Fruit fly (Drosophila melanogaster) Kc167 (cell line): ENCODE measurements around the gene Karl.

ENCODE experiments used
- Myc ChIP-seq: fragments of >200 bp; optimal IDR thresholded peaks from 2 replicates; lab custom pipeline; 2017; ENCODE audit warnings: missing external identifiers
- Sin3A ChIP-seq: fragments of >200 bp; optimal IDR thresholded peaks from 2 replicates; lab custom pipeline; 2018; ENCODE audit warnings: missing external identifiers
- h ChIP-seq: fragments of >200 bp; optimal IDR thresholded peaks from 3 replicates; lab custom pipeline; 2018; ENCODE audit warnings: missing external identifiers
- insv ChIP-seq: fragments of >200 bp; optimal IDR thresholded peaks from 3 replicates; lab custom pipeline; 2018; ENCODE audit warnings: missing external identifiers
- psq ChIP-seq: fragments of >200 bp; optimal IDR thresholded peaks from 2 replicates; lab custom pipeline; 2017; ENCODE audit warnings: missing external identifiers
- ttk ChIP-seq: sonication (Bioruptor generic); optimal IDR thresholded peaks from 2 replicates; lab custom pipeline; 2017; ENCODE audit warnings: missing external identifiers

Karl gene

DNA sequence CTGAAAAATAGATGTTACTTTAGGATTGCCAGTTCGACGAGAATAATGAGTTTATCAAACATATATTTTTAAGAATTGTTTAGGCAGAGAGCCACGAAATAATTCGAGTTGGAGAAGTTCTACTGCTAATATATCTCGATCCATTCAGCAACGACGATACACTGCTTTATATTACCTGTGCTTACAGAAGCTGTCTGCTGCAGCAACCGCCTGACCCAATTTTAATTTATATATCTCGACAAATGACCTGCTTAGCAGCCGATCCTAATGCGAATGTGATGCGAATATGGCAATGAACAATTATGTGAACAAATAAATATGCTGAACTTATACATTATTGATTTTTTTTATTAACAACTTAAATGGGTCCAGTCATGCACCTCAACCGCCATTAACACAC is 11.3 kb downstream of the Karl start:
- TF ChIP-seq Sin3A = no peak
- no peak for TF ChIP-seq h (lab: Kevin White, UChicago)
- TF ChIP-seq psq (lab: Kevin White, UChicago) = no peak
- TF ChIP-seq Myc (lab: Kevin White, UChicago) = no peak
- no peak for TF ChIP-seq ttk (lab: Kevin White, UChicago)
- no peak for TF ChIP-seq insv (lab: Kevin White, UChicago)

DNA sequence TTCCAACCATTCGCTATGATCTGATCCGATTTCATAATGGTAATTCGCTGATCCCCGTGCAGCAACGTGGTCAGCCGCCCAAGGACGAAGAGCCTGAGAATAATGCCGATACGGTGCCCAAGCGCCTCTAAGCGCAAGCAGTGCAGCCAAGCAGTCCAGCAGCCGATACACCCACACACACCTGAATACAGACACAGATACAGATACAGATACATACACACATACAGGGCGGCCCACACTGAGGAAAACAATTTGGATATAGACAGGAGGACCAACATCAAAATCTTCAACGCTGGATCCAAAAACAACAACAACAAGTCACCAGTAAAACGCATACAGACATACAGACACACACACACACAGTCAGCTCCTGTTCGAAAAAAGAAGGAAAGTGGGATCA is 12.8 kb downstream of the Karl start:
- no peak for TF ChIP-seq ttk (lab: Kevin White, UChicago)
- TF ChIP-seq h (lab: Kevin White, UChicago) = no peak
- TF ChIP-seq insv (lab: Kevin White, UChicago) = no peak
- TF ChIP-seq psq (lab: Kevin White, UChicago) = no peak
- no peak for TF ChIP-seq Sin3A
- TF ChIP-seq Myc (lab: Kevin White, UChicago) = no peak

DNA sequence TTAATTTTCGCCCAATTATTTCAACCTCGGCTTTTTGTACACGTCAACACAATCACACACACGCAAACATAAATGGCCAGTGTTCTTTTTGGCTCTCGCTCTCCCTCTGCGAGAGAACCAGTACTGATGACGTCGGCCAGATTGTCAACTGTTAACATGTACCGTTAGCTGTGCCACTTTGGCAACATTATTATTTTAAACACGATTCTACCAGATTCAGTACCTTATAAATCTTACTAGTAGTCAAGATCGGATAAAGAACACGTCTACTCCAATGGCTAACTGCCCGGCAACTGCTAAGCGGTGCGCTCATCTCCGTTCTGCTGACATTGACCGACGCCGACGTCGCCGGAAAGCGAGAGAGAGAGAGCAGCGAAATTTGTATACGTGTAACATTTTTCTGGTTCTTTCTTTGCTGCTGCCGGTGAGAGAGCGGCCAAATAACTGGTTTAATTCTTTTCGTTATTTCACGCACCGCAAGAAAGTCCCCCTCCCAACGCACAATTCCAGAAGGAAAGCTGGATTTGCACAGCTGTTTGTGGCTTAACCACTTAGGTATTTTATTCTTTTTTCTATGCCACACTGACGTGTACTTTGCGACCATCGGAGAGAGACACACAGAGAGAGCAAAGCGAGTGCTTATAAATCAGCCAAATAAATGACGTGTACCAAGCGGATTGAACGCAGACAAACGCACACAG is 18.0 kb downstream of the Karl start:
- TF ChIP-seq Myc (lab: Kevin White, UChicago) = no peak

DNA sequence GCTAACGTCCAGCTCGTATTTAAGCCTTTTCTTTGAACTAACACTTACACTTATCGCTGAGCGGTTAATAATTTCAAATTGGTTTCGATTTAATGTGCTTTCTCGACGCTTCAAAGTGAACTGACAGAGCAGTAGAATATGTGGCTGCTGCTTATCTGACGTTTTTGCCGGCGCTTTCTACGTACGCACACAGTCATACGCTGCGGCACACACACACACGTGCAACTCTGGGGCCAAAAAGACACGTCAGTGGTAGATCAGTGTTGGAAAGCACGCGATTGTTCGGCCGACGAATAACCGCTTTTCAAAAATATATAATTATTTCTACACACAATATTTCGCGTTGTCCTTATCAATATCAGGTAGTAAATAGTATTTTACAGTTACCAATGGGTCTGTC is 19.0 kb downstream of the Karl start:
- TF ChIP-seq insv (lab: Kevin White, UChicago) = no peak
- no peak for TF ChIP-seq psq (lab: Kevin White, UChicago)
- no peak for TF ChIP-seq Myc (lab: Kevin White, UChicago)
- no peak for TF ChIP-seq ttk (lab: Kevin White, UChicago)
- no peak for TF ChIP-seq h (lab: Kevin White, UChicago)
- TF ChIP-seq Sin3A = no peak

DNA sequence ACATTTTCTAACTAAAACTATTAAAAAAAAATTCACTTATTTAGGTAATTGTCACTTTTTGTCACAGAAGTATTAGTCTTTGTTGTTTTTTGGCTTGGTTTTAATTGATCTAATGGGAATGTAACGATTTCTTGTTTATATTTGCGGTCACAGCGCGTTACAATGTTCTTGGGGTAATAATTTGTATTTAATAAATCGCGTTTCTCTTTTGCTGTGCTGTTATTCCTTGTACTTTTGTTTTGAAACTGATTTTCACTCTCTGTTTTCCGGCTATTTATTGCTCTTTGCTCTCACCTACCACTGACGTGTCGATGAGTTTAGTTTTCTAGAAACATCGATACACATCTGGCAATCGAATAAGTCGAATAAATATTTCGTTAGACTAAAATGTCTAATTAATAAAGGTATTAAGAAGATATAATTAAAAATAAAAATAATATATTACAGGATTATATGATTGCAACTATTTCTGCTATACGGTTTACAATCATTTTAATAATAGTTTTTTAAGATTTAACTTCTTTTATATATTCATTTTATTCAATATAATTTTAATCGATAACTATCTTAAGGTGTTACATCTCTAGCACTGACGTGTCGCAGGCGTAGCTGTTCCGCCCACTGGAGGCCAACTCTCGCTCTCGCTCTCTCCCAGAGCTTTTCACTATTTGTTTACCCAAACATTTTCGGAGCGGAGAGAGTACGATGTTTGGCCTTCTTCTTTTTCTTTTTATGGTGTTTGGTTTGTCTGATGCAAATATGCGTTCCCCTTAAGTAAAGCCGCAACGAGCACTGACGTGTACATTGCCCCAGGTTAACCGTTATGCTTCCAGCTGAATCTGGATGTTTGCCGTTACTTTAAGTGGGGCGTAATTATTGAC is 19.9 kb downstream of the Karl start, which contains the start of gene Hsc70-3:
TSS of gene Hsc70-3 (minus strand) at position 251 of the 881 bp plus-strand sequence.
- no peak for TF ChIP-seq insv (lab: Kevin White, UChicago)
- peak; percentile 95 for TF ChIP-seq psq (lab: Kevin White, UChicago)

DNA sequence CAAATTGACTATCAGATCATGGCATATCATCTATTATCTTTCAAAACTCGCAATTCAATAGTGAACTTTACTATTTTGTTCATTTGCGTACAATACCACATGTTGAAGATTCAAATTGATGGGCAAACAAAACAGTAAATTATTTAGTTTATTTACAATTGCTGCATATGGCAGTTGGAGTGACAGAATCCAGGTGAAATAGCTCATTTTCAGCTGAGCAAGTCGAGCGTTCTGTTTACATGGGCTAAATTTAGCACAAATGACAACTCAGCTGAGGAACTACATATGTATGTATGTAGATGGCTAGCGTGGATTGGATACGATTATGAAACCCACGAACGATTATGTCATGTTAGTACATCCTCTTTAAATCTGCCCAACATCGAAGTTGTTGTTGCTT is 25.6 kb downstream of the Karl start:
- TF ChIP-seq psq (lab: Kevin White, UChicago) (no peak), ttk (lab: Kevin White, UChicago) (no peak), h (lab: Kevin White, UChicago) (no peak), Sin3A (no peak), Myc (lab: Kevin White, UChicago) (no peak), insv (lab: Kevin White, UChicago) (no peak)

DNA sequence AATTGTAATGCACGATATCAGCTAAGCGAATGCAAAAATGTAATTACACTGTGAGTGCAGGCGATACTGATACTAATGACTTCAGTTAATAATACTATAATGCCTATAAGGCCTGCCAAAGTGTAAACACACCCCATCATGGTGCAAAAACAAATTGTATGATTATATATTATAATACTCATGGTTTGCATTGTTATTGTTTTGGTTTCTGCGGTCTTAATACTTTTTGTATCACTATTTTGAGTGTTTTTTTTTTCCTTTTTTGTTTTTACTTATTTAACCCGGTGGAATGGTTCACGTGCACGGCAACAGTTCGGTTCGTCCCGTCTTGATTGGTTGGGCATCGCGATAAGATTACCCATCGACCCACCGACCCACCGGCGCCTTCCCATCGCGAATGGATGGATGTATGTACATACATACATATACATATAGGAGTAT is 26.6 kb downstream of the Karl start:
- TF ChIP-seq Myc (lab: Kevin White, UChicago) = no peak
- no peak for TF ChIP-seq psq (lab: Kevin White, UChicago)
- TF ChIP-seq Sin3A = no peak
- TF ChIP-seq ttk (lab: Kevin White, UChicago) = no peak
- TF ChIP-seq insv (lab: Kevin White, UChicago) = no peak
- TF ChIP-seq h (lab: Kevin White, UChicago) = no peak

DNA sequence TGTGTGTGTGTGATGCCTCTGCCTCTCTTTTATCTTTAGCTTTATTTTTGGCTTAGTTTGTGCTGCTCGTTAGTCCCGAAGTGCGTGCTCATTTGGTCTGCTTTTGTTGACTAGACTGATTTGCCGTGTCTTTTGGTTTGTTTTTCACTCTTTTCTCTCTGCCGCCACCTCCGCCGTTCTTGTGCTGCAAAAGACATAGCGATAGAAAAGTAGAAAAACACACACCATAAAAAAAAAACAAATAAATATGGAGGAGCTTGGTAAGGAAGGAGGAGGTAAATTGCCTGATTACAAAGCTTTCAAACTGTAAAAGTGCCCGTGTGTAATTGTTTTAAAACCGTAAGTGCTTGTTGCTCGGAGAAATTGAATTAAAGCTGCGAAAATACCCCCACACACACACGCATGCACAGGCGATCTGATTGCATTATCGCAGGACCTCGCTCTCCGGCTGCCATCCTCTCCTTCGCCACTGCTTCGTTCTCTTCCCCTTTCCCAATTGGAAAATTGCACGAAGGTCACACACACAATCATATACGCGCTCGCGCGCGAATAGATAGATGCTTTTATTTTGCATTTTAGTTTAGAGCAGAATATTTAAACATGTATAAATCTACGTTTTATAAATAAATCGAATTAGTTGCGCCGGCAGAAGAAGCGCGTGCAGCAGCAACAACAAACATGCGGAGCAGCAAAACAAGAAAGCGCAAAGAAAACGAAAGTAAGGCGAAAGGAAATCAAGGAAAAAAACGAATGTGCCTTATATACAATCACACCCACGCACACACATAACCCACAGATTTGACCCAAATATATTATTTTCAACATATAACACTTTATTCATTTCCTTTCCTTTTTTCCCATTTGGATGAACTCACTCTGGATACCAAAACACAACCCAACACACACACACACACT is 28.4 kb downstream of the Karl start:
- no peak for TF ChIP-seq Sin3A
- no peak for TF ChIP-seq insv (lab: Kevin White, UChicago)
- TF ChIP-seq ttk (lab: Kevin White, UChicago) = no peak
- TF ChIP-seq h (lab: Kevin White, UChicago) = no peak
- no peak for TF ChIP-seq Myc (lab: Kevin White, UChicago)
- no peak for TF ChIP-seq psq (lab: Kevin White, UChicago)

DNA sequence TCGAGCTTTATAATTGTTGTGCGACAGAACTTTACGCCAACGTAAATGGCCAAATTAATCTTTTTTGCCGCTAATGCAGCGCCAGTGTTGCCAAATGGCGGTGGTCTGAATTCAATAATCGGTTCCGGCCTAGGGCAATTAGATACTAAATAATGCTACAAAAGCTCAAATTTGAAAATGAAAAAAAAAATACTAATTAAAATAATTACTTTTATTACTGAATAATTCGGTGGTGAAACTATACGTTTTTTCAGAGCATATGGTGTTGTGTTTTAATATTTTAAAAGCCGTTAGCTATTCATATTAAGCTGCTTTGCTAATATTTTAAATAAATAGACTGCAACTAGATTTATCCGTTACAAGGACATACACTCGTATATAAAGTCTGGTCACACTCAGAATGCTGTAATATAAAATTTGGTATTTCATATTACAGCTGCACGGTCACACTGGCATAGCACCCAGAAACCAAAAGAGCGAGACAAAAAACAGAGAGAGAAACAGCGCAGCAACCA is 29.3 kb downstream of the Karl start, which contains the start of the genes CG1578 and rudhira:
TSS of gene CG1578 (minus strand) at position 118 of the 515 bp plus-strand sequence.
TSS of gene rudhira (plus strand) at position 465 of the 515 bp plus-strand sequence.
- no peak for TF ChIP-seq Myc (lab: Kevin White, UChicago)
- TF ChIP-seq h (lab: Kevin White, UChicago) = no peak
- no peak for TF ChIP-seq Sin3A
- TF ChIP-seq ttk (lab: Kevin White, UChicago) = no peak
- no peak for TF ChIP-seq insv (lab: Kevin White, UChicago)
- TF ChIP-seq psq (lab: Kevin White, UChicago) = no peak

DNA sequence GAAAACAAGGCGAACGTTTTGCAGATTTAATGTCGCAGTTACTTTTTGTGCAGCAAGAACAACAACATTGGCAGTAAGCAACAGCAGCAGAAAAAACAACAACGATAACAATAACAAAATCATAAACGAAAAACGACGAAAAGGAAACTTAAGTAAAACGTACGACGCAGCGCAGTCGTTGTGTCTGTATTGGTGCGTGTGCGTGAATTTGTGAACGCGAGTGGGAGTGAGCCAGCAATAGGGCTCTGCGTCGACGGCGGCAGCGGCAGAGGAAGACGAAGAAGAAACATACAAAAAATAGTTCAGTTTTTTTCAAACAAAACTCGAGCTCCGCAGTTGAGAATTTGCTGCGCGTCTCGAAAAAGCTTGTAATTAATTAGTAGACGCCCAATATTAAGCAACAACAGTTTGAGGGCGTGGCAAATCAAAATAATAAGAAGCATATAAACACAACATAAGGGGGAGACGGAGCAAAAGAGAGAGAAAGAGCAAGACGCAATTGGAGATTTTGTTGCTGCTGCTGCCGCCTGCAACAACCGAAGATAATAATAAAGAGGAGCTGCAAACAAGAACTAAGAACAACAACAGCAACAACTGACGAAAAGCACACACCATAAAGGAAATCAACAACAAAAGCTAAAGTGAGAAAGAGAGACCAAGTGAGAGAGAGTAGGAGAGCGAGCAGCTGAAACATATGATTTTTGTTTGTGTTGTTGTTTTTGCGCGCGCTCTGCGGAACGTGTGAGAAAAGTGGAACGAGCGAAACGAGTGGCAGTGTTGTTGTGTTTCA is 30.2 kb downstream of the Karl start:
- TF ChIP-seq ttk (lab: Kevin White, UChicago) = no peak
- no peak for TF ChIP-seq h (lab: Kevin White, UChicago)
- no peak for TF ChIP-seq insv (lab: Kevin White, UChicago)
- no peak for TF ChIP-seq Myc (lab: Kevin White, UChicago)
- peak; percentile 29 for TF ChIP-seq psq (lab: Kevin White, UChicago)
